Worm (Caenorhabditis elegans): ENCODE data around the gene plc-1.

The plc-1 gene

DNA sequence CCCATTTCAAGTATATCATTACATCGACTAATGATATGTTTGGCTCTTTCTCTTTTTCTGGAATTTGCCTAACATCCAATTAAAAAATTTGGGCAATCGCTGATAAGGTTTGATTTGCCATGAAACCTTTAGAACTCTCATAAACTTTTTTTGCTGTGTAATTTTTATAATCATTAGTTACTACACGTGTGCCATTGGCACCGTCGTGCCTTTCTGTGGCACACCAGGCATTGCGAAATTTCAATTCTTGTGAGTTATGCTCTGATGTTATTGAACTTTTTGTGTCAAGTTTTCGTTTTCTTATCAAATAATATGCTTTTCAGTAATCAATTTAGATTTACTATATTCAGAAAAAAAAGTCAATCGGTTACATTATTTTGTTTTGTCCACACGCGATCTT lies 77.5 kb downstream of the plc-1 start:
- no peak for TF ChIP-seq let-607 (tag; optimal IDR thresholded peaks at IDR 0.05)
- TF ChIP-seq cebp-1 (GFP tag; IDR thresholded peaks at IDR 0.05), result peak; percentile 81
- TF ChIP-seq cebp-1 (tag; optimal IDR thresholded peaks at IDR 0.05), result peak; percentile 91
- TF ChIP-seq nhr-80 (tag; optimal IDR thresholded peaks at IDR 0.05), result peak; percentile 6

DNA sequence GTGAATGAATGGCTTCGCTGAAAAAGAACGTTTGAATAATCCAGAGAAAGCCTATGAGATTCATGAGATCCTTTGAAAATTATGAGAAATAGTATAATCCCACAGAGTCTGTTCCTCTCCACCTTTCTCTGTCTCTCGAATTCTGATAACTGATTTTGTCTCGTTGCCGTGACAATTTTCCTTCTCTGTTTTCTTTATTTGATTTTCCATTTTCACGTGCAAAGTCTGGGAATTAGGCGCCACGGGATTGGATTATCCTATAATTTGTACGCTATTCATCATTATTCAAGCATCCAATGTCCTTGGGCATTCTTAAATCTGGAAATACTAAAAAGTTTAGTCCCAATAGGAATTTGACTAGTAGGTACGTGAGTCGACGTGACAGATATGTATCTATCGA lies 80.0 kb downstream of the plc-1 start:
- TF ChIP-seq cebp-1 (GFP tag; IDR thresholded peaks at IDR 0.05) (no peak), cebp-1 (tag; optimal IDR thresholded peaks at IDR 0.05) (no peak), nfya-2 (GFP tag; IDR thresholded peaks at IDR 0.05) (0 out of 2 replicates have a peak, but pooled peaks have one; percentile 12)

DNA sequence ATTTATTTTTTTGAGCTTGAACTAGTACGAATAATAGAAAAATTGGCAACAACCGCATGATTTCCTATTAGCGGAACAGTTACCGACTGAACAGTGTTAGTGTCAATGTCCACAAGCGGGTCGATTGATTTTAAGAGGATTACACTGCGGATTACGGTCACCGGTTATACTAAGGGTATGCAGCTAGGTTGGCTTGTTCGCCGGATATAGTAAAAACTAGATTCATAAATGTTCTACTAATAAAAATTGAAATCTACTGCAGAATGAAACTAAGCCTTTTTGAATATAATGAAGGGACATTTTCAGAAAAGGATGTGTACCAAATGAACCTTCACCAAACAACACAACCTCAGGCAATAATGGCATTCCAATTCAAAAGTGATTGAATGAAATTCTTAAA lies 80.8 kb downstream of the plc-1 start, which contains the start of gene R07A4.4:
Gene R07A4.4, minus strand, starts transcription at position 101 of the 400 bp plus-strand sequence.
- no peak for TF ChIP-seq K12H6.12 (tag; optimal IDR thresholded peaks at IDR 0.05)
- no peak for TF ChIP-seq egrh-3 (GFP tag; IDR thresholded peaks at IDR 0.05)
- no peak for TF ChIP-seq C17E4.6 (GFP tag; IDR thresholded peaks at IDR 0.05)
- TF ChIP-seq dpl-1 (GFP tag; optimal IDR thresholded peaks at IDR 0.05), result no peak
- TF ChIP-seq lsl-1 (GFP tag; optimal IDR thresholded peaks at IDR 0.05), result no peak
- TF ChIP-seq ztf-26 (tag; optimal IDR thresholded peaks at IDR 0.05), result no peak
- TF ChIP-seq Y53G8AR.9 (GFP tag; conservative IDR thresholded peaks at IDR 0.05), result no peak
- no peak for TF ChIP-seq rcor-1 (GFP tag; IDR thresholded peaks at IDR 0.05)
- TF ChIP-seq Y56A3A.18 (GFP tag; IDR thresholded peaks at IDR 0.05), result no peak
- no peak for TF ChIP-seq nhr-120 (GFP tag; IDR thresholded peaks at IDR 0.05)
- TF ChIP-seq somi-1 (GFP tag; optimal IDR thresholded peaks at IDR 0.05), result no peak
- TF ChIP-seq snpc-4 (GFP tag; optimal IDR thresholded peaks at IDR 0.05), result no peak
- no peak for TF ChIP-seq snpc-4 (tag; optimal IDR thresholded peaks at IDR 0.05)
- no peak for TF ChIP-seq lin-54 (GFP tag; optimal IDR thresholded peaks at IDR 0.05)
- no peak for TF ChIP-seq nhr-179 (tag; optimal IDR thresholded peaks at IDR 0.05)
- no peak for TF ChIP-seq sdz-38 (tag; optimal IDR thresholded peaks at IDR 0.05)
- no peak for TF ChIP-seq F39B2.1 (GFP tag; IDR thresholded peaks at IDR 0.05)

DNA sequence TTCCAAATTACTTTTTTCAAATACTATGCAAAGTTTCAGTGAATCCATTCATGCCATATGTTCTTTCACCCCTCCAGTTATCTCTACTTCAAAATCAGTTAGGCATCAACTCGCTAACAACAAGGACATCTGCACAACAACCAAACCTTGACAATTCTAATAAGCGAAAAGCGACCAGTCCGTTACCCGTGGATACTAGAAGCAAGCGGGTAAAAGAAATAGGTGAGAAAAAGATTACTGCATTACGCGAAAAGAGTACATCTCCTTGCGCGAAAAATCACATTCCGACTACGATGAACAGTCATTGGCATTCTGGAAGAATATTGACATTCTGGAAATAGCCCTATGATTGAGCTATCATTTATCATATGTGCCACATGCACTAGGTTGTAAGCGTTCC lies 82.3 kb downstream of the plc-1 start:
- no peak for TF ChIP-seq tbx-9 (tag; optimal IDR thresholded peaks at IDR 0.05; ENCODE audit: borderline replicate concordance)
- TF ChIP-seq chd-7 (tag; optimal IDR thresholded peaks at IDR 0.05), result no peak
- TF ChIP-seq F33H1.4 (GFP tag; IDR thresholded peaks at IDR 0.05), result no peak
- no peak for TF ChIP-seq lin-54 (GFP tag; optimal IDR thresholded peaks at IDR 0.05)
- no peak for TF ChIP-seq lsl-1 (GFP tag; optimal IDR thresholded peaks at IDR 0.05)
- no peak for TF ChIP-seq aptf-3 (GFP tag; IDR thresholded peaks at IDR 0.05)
- TF ChIP-seq die-1 (tag; optimal IDR thresholded peaks at IDR 0.05), result no peak
- no peak for TF ChIP-seq nhr-90 (tag; optimal IDR thresholded peaks at IDR 0.05)
- TF ChIP-seq ccch-3 (GFP tag; optimal IDR thresholded peaks at IDR 0.05), result no peak
- peak; percentile 23 for TF ChIP-seq ztf-26 (tag; optimal IDR thresholded peaks at IDR 0.05)
- peak; percentile 36 for TF ChIP-seq ZK185.1 (tag; optimal IDR thresholded peaks at IDR 0.05; ENCODE audit: poor library complexity, severe bottlenecking)
- no peak for TF ChIP-seq somi-1 (GFP tag; optimal IDR thresholded peaks at IDR 0.05)
- no peak for TF ChIP-seq madf-10 (tag; optimal IDR thresholded peaks at IDR 0.05)
- no peak for TF ChIP-seq F52B5.7 (tag; optimal IDR thresholded peaks at IDR 0.05)
- no peak for TF ChIP-seq ztf-6 (GFP tag; IDR thresholded peaks at IDR 0.05)
- no peak for TF ChIP-seq athp-1 (tag; optimal IDR thresholded peaks at IDR 0.05)
- TF ChIP-seq cebp-2 (GFP tag; IDR thresholded peaks at IDR 0.05), result no peak
- peak; percentile 89 for TF ChIP-seq gei-17 (GFP tag; optimal IDR thresholded peaks at IDR 0.05)
- no peak for TF ChIP-seq tlf-1 (GFP tag; optimal IDR thresholded peaks at IDR 0.05)
- peak; percentile 6 for TF ChIP-seq nhr-80 (tag; optimal IDR thresholded peaks at IDR 0.05)
- TF ChIP-seq aptf-2 (GFP tag; conservative IDR thresholded peaks at IDR 0.05), result no peak
- 0 out of 2 replicates have a peak, but pooled peaks have one; percentile 37 for TF ChIP-seq K11D2.4 (GFP tag; IDR thresholded peaks at IDR 0.05)
- TF ChIP-seq ceh-58 (GFP tag; IDR thresholded peaks at IDR 0.05), result no peak
- TF ChIP-seq Y53F4B.3 (GFP tag; IDR thresholded peaks at IDR 0.05), result no peak
- TF ChIP-seq fkh-3 (tag; optimal IDR thresholded peaks at IDR 0.05), result no peak
- no peak for TF ChIP-seq lin-40 (tag; optimal IDR thresholded peaks at IDR 0.05)
- no peak for TF ChIP-seq atf-7 (tag; optimal IDR thresholded peaks at IDR 0.05)
- no peak for TF ChIP-seq ama-1 (optimal IDR thresholded peaks at IDR 0.05)
- TF ChIP-seq ama-1 (GFP tag; optimal IDR thresholded peaks at IDR 0.05), result no peak
